Fruit fly (Drosophila melanogaster): Measurements from ENCODE around the gene CG2211.

The CG2211 gene

dm6 chr3L:1368201-1368617, 33.0 kb upstream of the CG2211 start (continued):
- no peak for TF ChIP-seq salr (GFP tag; optimal IDR thresholded peaks at IDR 0.05)
- peak; percentile 86 for TF ChIP-seq cyc (GFP tag; optimal IDR thresholded peaks at IDR 0.05)
- TF ChIP-seq dsx (GFP tag; optimal IDR thresholded peaks at IDR 0.05; ENCODE audit: poor library complexity, severe bottlenecking): peak; percentile 11
- peak; percentile 7 for TF ChIP-seq CG6808 (GFP tag; optimal IDR thresholded peaks at IDR 0.05)
- peak; percentile 35 for TF ChIP-seq CG32006 (GFP tag; optimal IDR thresholded peaks at IDR 0.05)
- peak; percentile 94 for TF ChIP-seq Eip78C (GFP tag)
- peak; percentile 37 for TF ChIP-seq Hr4 (GFP tag; optimal IDR thresholded peaks at IDR 0.05)
- peak; percentile 71 for TF ChIP-seq vri (GFP tag; optimal IDR thresholded peaks at IDR 0.05)
- TF ChIP-seq CG4318 (GFP tag; optimal IDR thresholded peaks at IDR 0.05): no peak
- TF ChIP-seq fd59A (GFP tag; optimal IDR thresholded peaks at IDR 0.05): peak; percentile 15
- peak; percentile 33 for TF ChIP-seq Blimp-1 (GFP tag; optimal IDR thresholded peaks at IDR 0.05)
- TF ChIP-seq achi (GFP tag; optimal IDR thresholded peaks at IDR 0.05): peak; percentile 64
- TF ChIP-seq pdm3 (GFP tag; optimal IDR thresholded peaks at IDR 0.05): peak; percentile 64
- TF ChIP-seq Ets21C (GFP tag; optimal IDR thresholded peaks at IDR 0.05): peak; percentile 76
- TF ChIP-seq CG10669 (GFP tag; optimal IDR thresholded peaks at IDR 0.05): peak; percentile 32
- no peak for TF ChIP-seq Lpt (GFP tag; optimal IDR thresholded peaks at IDR 0.05)
- peak; percentile 29 for TF ChIP-seq Ets96B (tag; optimal IDR thresholded peaks at IDR 0.05)
- peak; percentile 83 for TF ChIP-seq topi (GFP tag; optimal IDR thresholded peaks at IDR 0.05)
- TF ChIP-seq Eip75B (GFP tag; optimal IDR thresholded peaks at IDR 0.05): peak; percentile 67

- TF ChIP-seq CG32006 (GFP tag; optimal IDR thresholded peaks at IDR 0.05) (peak; percentile 16), CG8119 (GFP tag; IDR thresholded peaks at IDR 0.05) (peak; percentile 58), fkh (GFP tag; optimal IDR thresholded peaks at IDR 0.05) (no peak), CG11762 (GFP tag; optimal IDR thresholded peaks at IDR 0.05; ENCODE audit: insufficient read depth) (no peak), CG6163 (GFP tag; IDR thresholded peaks at IDR 0.05) (peak; percentile 86), CG10631 (GFP tag; optimal IDR thresholded peaks at IDR 0.05) (no peak), CG1621 (tag; optimal IDR thresholded peaks at IDR 0.05) (peak; percentile 47), Hr4 (GFP tag; optimal IDR thresholded peaks at IDR 0.05) (no peak), esn (GFP tag; optimal IDR thresholded peaks at IDR 0.05) (no peak), Ets21C (GFP tag; optimal IDR thresholded peaks at IDR 0.05) (no peak), CG9139 (GFP tag; optimal IDR thresholded peaks at IDR 0.05) (peak; percentile 25), achi (GFP tag; optimal IDR thresholded peaks at IDR 0.05) (no peak), ss (GFP tag; optimal IDR thresholded peaks at IDR 0.05) (peak; percentile 69 to 72), CG6808 (GFP tag; optimal IDR thresholded peaks at IDR 0.05) (peak; percentile 3), CG15336 (GFP tag; IDR thresholded peaks at IDR 0.05) (peak; percentile 56), dsx (GFP tag; optimal IDR thresholded peaks at IDR 0.05; ENCODE audit: poor library complexity, severe bottlenecking) (peak; percentile 96), CG8632 (GFP tag; optimal IDR thresholded peaks at IDR 0.05) (no peak), Eip78C (GFP tag) (peak; percentile 28), CG4318 (GFP tag; optimal IDR thresholded peaks at IDR 0.05) (no peak), eg (GFP tag; IDR thresholded peaks at IDR 0.05) (peak; percentile 79)
Observed at dm6 chr3L:1366879-1367650, 31.9 kb upstream of the CG2211 start.

- TF ChIP-seq CG7368 (GFP tag; optimal IDR thresholded peaks at IDR 0.05): no peak
- TF ChIP-seq CG6854 (GFP tag; optimal IDR thresholded peaks at IDR 0.05): no peak
- no peak for TF ChIP-seq CG1621 (tag; optimal IDR thresholded peaks at IDR 0.05)
- TF ChIP-seq Hr39 (GFP tag; optimal IDR thresholded peaks at IDR 0.05): no peak
Observed at dm6 chr3L:1364368-1364767, 29.2 kb upstream of the CG2211 start.

- TF ChIP-seq svp (GFP tag): peak; percentile 41
- TF ChIP-seq CG11902 (GFP tag; optimal IDR thresholded peaks at IDR 0.05): no peak
- TF ChIP-seq Eip78C (GFP tag): peak; percentile 38
- 0 out of 3 replicates have a peak, but pooled peaks have one; percentile 45 for TF ChIP-seq CG6163 (GFP tag; IDR thresholded peaks at IDR 0.05)
- TF ChIP-seq dac (GFP tag; optimal IDR thresholded peaks at IDR 0.05): no peak
- peak; percentile 8 for TF ChIP-seq CG3919 (GFP tag; optimal IDR thresholded peaks at IDR 0.05)
- TF ChIP-seq Sox102F (GFP tag; optimal IDR thresholded peaks at IDR 0.05): no peak
- no peak for TF ChIP-seq ss (GFP tag; optimal IDR thresholded peaks at IDR 0.05)
Observed at dm6 chr3L:1358338-1358737, 23.2 kb upstream of the CG2211 start.

All from whole organism, prepupa.